Worm (Caenorhabditis elegans) whole organism, young adult: Measurements from ENCODE around the gene Y71H2B.8.
A peak's percentile ranks its signal among the peaks of the same experiment; 100 is the strongest.

Source experiments
- B0019.2 ChIP-seq: fragments of 200-800 bp; sonication (Bioruptor generic); conservative IDR thresholded peaks from 2 replicates; pipeline ENCODE4 v1.3.6; 2022; ENCODE audit warnings: missing genetic modification reagents, missing genetic modification characterization, missing compliant biosample characterization
- C06A6.2 ChIP-seq: fragments of 200-800 bp; sonication (Bioruptor generic); conservative IDR thresholded peaks from 2 replicates; pipeline ENCODE4 v1.3.6; 2022; ENCODE audit warnings: missing genetic modification characterization, missing compliant biosample characterization
- D2030.7 ChIP-seq: fragments of 200-800 bp; sonication (Bioruptor generic); IDR thresholded peaks from 2 replicates; pipeline ENCODE4 v1.3.6; 2022; ENCODE audit warnings: missing genetic modification reagents, missing genetic modification characterization, missing compliant biosample characterization
- F10E7.11 ChIP-seq: sonication (generic microtip); optimal IDR thresholded peaks from 2 replicates; lab custom pipeline; 2017; ENCODE audit warnings: mild to moderate bottlenecking, missing genetic modification characterization, moderate library complexity, missing compliant biosample characterization
- F22D6.2 ChIP-seq: sonication (generic microtip); optimal IDR thresholded peaks from 2 replicates; lab custom pipeline; 2016; ENCODE audit warnings: mild to moderate bottlenecking, missing genetic modification characterization, missing compliant biosample characterization
- F33H1.4 ChIP-seq: fragments of 200-800 bp; sonication (Bioruptor generic); IDR thresholded peaks from 2 replicates; pipeline ENCODE4 v1.3.6; 2022; ENCODE audit warnings: missing genetic modification reagents, missing genetic modification characterization, missing compliant biosample characterization
- F39B2.1 ChIP-seq: fragments of 200-800 bp; sonication (Bioruptor generic); IDR thresholded peaks from 2 replicates; pipeline ENCODE4 v1.3.6; 2022; ENCODE audit warnings: missing genetic modification reagents, missing genetic modification characterization, missing compliant biosample characterization
- F55B11.4 ChIP-seq: sonication (generic microtip); optimal IDR thresholded peaks from 2 replicates; lab custom pipeline; 2016; ENCODE audit warnings: missing compliant biosample characterization, missing genetic modification characterization, borderline replicate concordance; ENCODE audit not compliant: insufficient read depth
- F57A8.1 ChIP-seq: fragments of 200-800 bp; sonication (Bioruptor generic); optimal IDR thresholded peaks from 2 replicates; lab custom pipeline; 2018; ENCODE audit warnings: mild to moderate bottlenecking, missing genetic modification characterization, moderate library complexity, missing compliant biosample characterization
- Y67H2A.10 ChIP-seq: fragments of 200-800 bp; sonication (Bioruptor generic); conservative IDR thresholded peaks from 2 replicates; pipeline ENCODE4 v1.3.6; 2022; ENCODE audit warnings: missing genetic modification reagents, missing genetic modification characterization, missing compliant biosample characterization
- Y79H2A.3 ChIP-seq: fragments of 200-800 bp; sonication (Bioruptor generic); conservative IDR thresholded peaks from 2 replicates; pipeline ENCODE4 v1.3.6; 2022; ENCODE audit warnings: missing genetic modification reagents, missing genetic modification characterization, missing compliant biosample characterization
- aptf-2 ChIP-seq: fragments of 200-800 bp; sonication (Bioruptor generic); conservative IDR thresholded peaks from 2 replicates; pipeline ENCODE4 v1.3.6; 2022; ENCODE audit warnings: missing genetic modification reagents, missing genetic modification characterization, missing compliant biosample characterization
- aptf-3 ChIP-seq: fragments of 200-800 bp; sonication (Bioruptor generic); IDR thresholded peaks from 2 replicates; pipeline ENCODE4 v1.3.6; 2022; ENCODE audit warnings: missing genetic modification characterization, missing compliant biosample characterization
- atf-7 ChIP-seq: sonication (generic microtip); optimal IDR thresholded peaks from 2 replicates; lab custom pipeline; 2017; ENCODE audit warnings: mild to moderate bottlenecking, missing genetic modification characterization, missing compliant biosample characterization
- attf-5 ChIP-seq: fragments of 200-800 bp; sonication (Bioruptor generic); optimal IDR thresholded peaks from 2 replicates; lab custom pipeline; 2018; ENCODE audit warnings: mild to moderate bottlenecking, missing genetic modification characterization, missing compliant biosample characterization
- ccch-3 ChIP-seq: fragments of 200-800 bp; sonication (Bioruptor generic); optimal IDR thresholded peaks from 2 replicates; lab custom pipeline; 2018; ENCODE audit warnings: mild to moderate bottlenecking, missing genetic modification characterization, missing compliant biosample characterization
- cebp-2 ChIP-seq: fragments of 200-800 bp; sonication (Bioruptor generic); IDR thresholded peaks from 2 replicates; pipeline ENCODE4 v1.3.6; 2022; ENCODE audit warnings: missing genetic modification characterization, missing compliant biosample characterization
- ceh-91 ChIP-seq: fragments of 200-800 bp; sonication (Bioruptor generic); IDR thresholded peaks from 2 replicates; pipeline ENCODE4 v1.3.6; 2022; ENCODE audit warnings: missing genetic modification reagents, missing genetic modification characterization, missing compliant biosample characterization
- die-1 ChIP-seq: sonication (generic microtip); optimal IDR thresholded peaks from 2 replicates; lab custom pipeline; 2016; ENCODE audit warnings: missing genotype, mild to moderate bottlenecking, missing genetic modification characterization, missing compliant biosample characterization
- dpl-1 ChIP-seq: fragments of 150-350 bp; optimal IDR thresholded peaks from 2 replicates; lab custom pipeline; 2014; ENCODE audit warnings: missing biosample characterization, missing genetic modification reagents, missing genetic modification characterization
- efl-1 ChIP-seq: fragments of 150-350 bp; optimal IDR thresholded peaks from 2 replicates; lab custom pipeline; 2014; ENCODE audit warnings: missing biosample characterization, missing genetic modification reagents, missing genetic modification characterization
- egrh-3 ChIP-seq: fragments of 200-800 bp; sonication (Bioruptor generic); IDR thresholded peaks from 2 replicates; pipeline ENCODE4 v1.3.6; 2022; ENCODE audit warnings: missing genetic modification reagents, missing genetic modification characterization, missing compliant biosample characterization
- ets-4 ChIP-seq: fragments of 200-800 bp; sonication (Bioruptor generic); optimal IDR thresholded peaks from 2 replicates; lab custom pipeline; 2018; ENCODE audit warnings: mild to moderate bottlenecking, missing genetic modification characterization, missing compliant biosample characterization
- hsf-1 ChIP-seq: fragments of 200-800 bp; sonication (Bioruptor generic); IDR thresholded peaks from 2 replicates; pipeline ENCODE4 v1.3.6; 2022; ENCODE audit warnings: missing genetic modification reagents, missing genetic modification characterization, missing compliant biosample characterization
- let-607 ChIP-seq, 2 experiments: fragments of 200-800 bp in 1 of 2; sonication (Bioruptor generic) in 1 of 2; sonication (generic microtip) in 1 of 2; optimal IDR thresholded peaks; 2 replicates each; lab custom pipeline; 2016 to 2018; ENCODE audit warnings: mild to moderate bottlenecking in 2 of 2, missing compliant biosample characterization in 2 of 2, missing genetic modification characterization in 2 of 2, moderate library complexity in 2 of 2, missing genotype in 1 of 2
- lin-26 ChIP-seq: fragments of 200-800 bp; sonication (Bioruptor generic); IDR thresholded peaks from 2 replicates; pipeline ENCODE4 v1.3.6; 2022; ENCODE audit warnings: missing genetic modification reagents, missing genetic modification characterization, missing compliant biosample characterization
- lin-35 ChIP-seq, 3 experiments: fragments of 150-350 bp in 2 of 3; sonication (generic microtip) in 1 of 3; optimal IDR thresholded peaks; 2 replicates each; lab custom pipeline; 2014 to 2018; ENCODE audit warnings: missing biosample characterization in 3 of 3, missing genetic modification characterization in 3 of 3, missing genetic modification reagents in 3 of 3
- lsl-1 ChIP-seq: fragments of 200-800 bp; sonication (Bioruptor generic); optimal IDR thresholded peaks from 2 replicates; lab custom pipeline; 2018; ENCODE audit warnings: mild to moderate bottlenecking, missing genetic modification characterization, moderate library complexity, missing compliant biosample characterization
- madf-10 ChIP-seq: sonication (generic microtip); optimal IDR thresholded peaks from 2 replicates; lab custom pipeline; 2016; ENCODE audit warnings: mild to moderate bottlenecking, missing genetic modification characterization, missing compliant biosample characterization
- madf-3 ChIP-seq: fragments of 200-800 bp; sonication (Bioruptor generic); IDR thresholded peaks from 2 replicates; pipeline ENCODE4 v1.3.6; 2022; ENCODE audit warnings: missing genetic modification reagents, missing genetic modification characterization, missing compliant biosample characterization
- madf-6 ChIP-seq: fragments of 200-800 bp; sonication (Bioruptor generic); IDR thresholded peaks from 2 replicates; pipeline ENCODE4 v1.3.6; 2022; ENCODE audit warnings: missing genetic modification reagents, missing genetic modification characterization, missing compliant biosample characterization
- nfya-1 ChIP-seq: sonication (generic microtip); optimal IDR thresholded peaks from 2 replicates; lab custom pipeline; 2017; ENCODE audit warnings: antibody characterized with exemption, missing compliant biosample characterization, missing genetic modification characterization, borderline replicate concordance; ENCODE audit not compliant: insufficient read depth
- nhr-120 ChIP-seq: fragments of 200-800 bp; sonication (Bioruptor generic); IDR thresholded peaks from 2 replicates; pipeline ENCODE4 v1.3.6; 2022; ENCODE audit warnings: missing genetic modification characterization, missing compliant biosample characterization
- nhr-80 ChIP-seq: sonication (generic microtip); optimal IDR thresholded peaks from 2 replicates; lab custom pipeline; 2016; ENCODE audit warnings: missing genetic modification characterization, missing compliant biosample characterization
- nhr-90 ChIP-seq: sonication (generic microtip); optimal IDR thresholded peaks from 2 replicates; lab custom pipeline; 2016; ENCODE audit warnings: missing genotype, mild to moderate bottlenecking, missing genetic modification characterization, missing compliant biosample characterization
- rcor-1 ChIP-seq: fragments of 200-800 bp; sonication (Bioruptor generic); IDR thresholded peaks from 2 replicates; pipeline ENCODE4 v1.3.6; 2022; ENCODE audit warnings: missing genetic modification reagents, missing genetic modification characterization, missing compliant biosample characterization
- snpc-4 ChIP-seq, 5 experiments: fragments of 150-350 bp in 1 of 5; sonication (generic microtip) in 4 of 5; optimal IDR thresholded peaks; 2 replicates each; lab custom pipeline; 2014 to 2018; ENCODE audit warnings: missing genetic modification characterization in 5 of 5, missing biosample characterization in 3 of 5, antibody characterized with exemption in 2 of 5, mild to moderate bottlenecking in 2 of 5, missing compliant biosample characterization in 2 of 5, missing genotype in 2 of 5, moderate library complexity in 2 of 5, missing genetic modification reagents in 1 of 5
- somi-1 ChIP-seq: fragments of 200-800 bp; sonication (Bioruptor generic); optimal IDR thresholded peaks from 2 replicates; lab custom pipeline; 2018; ENCODE audit warnings: mild to moderate bottlenecking, missing genetic modification characterization, missing compliant biosample characterization
- tbp1 ChIP-seq: fragments of 200-800 bp; sonication (Bioruptor generic); optimal IDR thresholded peaks from 2 replicates; lab custom pipeline; 2018; ENCODE audit warnings: mild to moderate bottlenecking, missing genetic modification characterization, missing compliant biosample characterization
- xnd-1 ChIP-seq: sonication (generic microtip); optimal IDR thresholded peaks from 2 replicates; lab custom pipeline; 2016; ENCODE audit warnings: missing genotype, missing genetic modification reagents, missing genetic modification characterization, missing compliant biosample characterization
- ztf-18 ChIP-seq: sonication (generic microtip); optimal IDR thresholded peaks from 2 replicates; lab custom pipeline; 2016; ENCODE audit warnings: missing genotype, mild to moderate bottlenecking, missing genetic modification characterization, missing compliant biosample characterization
- ztf-3 ChIP-seq: fragments of 200-800 bp; sonication (Bioruptor generic); optimal IDR thresholded peaks from 2 replicates; lab custom pipeline; 2018; ENCODE audit warnings: mild to moderate bottlenecking, missing genetic modification characterization, missing compliant biosample characterization
- ztf-6 ChIP-seq: fragments of 200-800 bp; sonication (Bioruptor generic); IDR thresholded peaks from 2 replicates; pipeline ENCODE4 v1.3.6; 2022; ENCODE audit warnings: missing genetic modification reagents, missing genetic modification characterization, missing compliant biosample characterization

Y71H2B.8 gene

ce11 chrIII:2575635-2576164 lies 3.4 kb upstream of the Y71H2B.8 start, which contains the start of gene Y54F10AR.1 (continued):
- peak; percentile 71 for TF ChIP-seq F33H1.4
- TF ChIP-seq ztf-6: no peak
- TF ChIP-seq rcor-1 (GFP tag; lab: Robert Waterston, UW): no peak
- no peak for TF ChIP-seq xnd-1 (tag; lab: Kevin White, UChicago)
- peak; percentile 34; the same call in 1 of the 2 replicates for TF ChIP-seq ceh-91 (GFP tag; lab: Robert Waterston, UW)
- TF ChIP-seq, all 124 proteins: peak for 5

ce11 chrIII:2576360-2577259 lies 2.5 kb upstream of the Y71H2B.8 start:
- no peak for TF ChIP-seq aptf-3 (GFP tag; lab: Robert Waterston, UW)
- no peak for TF ChIP-seq hsf-1 (GFP tag; lab: Robert Waterston, UW)
- no peak for TF ChIP-seq egrh-3
- TF ChIP-seq nhr-80: peak; percentile 67
- peak; percentile 88 for TF ChIP-seq F33H1.4
- no peak for TF ChIP-seq ets-4 (GFP tag; lab: Kevin White, UChicago)
- TF ChIP-seq F10E7.11 (tag; lab: Kevin White, UChicago): no peak
- TF ChIP-seq B0019.2 (GFP tag; lab: Robert Waterston, UW): no peak
- TF ChIP-seq lin-35 (GFP tag; optimal IDR thresholded peaks at IDR 0.05; lab: Kevin White, UChicago): peak in 1 of 3 experiments; percentile 40
- TF ChIP-seq F55B11.4 (tag; lab: Kevin White, UChicago): no peak
- TF ChIP-seq madf-3 (GFP tag; lab: Robert Waterston, UW): no peak
- no peak for TF ChIP-seq C06A6.2
- TF ChIP-seq tbp1 (GFP tag; lab: Kevin White, UChicago): no peak
- no peak for TF ChIP-seq nhr-120 (GFP tag; lab: Robert Waterston, UW)
- TF ChIP-seq snpc-4 (GFP tag; optimal IDR thresholded peaks at IDR 0.05; lab: Kevin White, UChicago): no peak
- TF ChIP-seq snpc-4 (tag; optimal IDR thresholded peaks at IDR 0.05; lab: Kevin White, UChicago): peak in 1 of 4 experiments; percentile 11
- TF ChIP-seq F39B2.1 (GFP tag; lab: Robert Waterston, UW): no peak
- TF ChIP-seq cebp-2 (GFP tag; lab: Robert Waterston, UW): no peak
- no peak for TF ChIP-seq atf-7 (tag; lab: Kevin White, UChicago)
- no peak for TF ChIP-seq nhr-90 (tag; lab: Kevin White, UChicago)
- no peak for TF ChIP-seq nfya-1 (tag; lab: Kevin White, UChicago)
- no peak for TF ChIP-seq lin-26
- no peak for TF ChIP-seq ztf-3 (GFP tag; lab: Kevin White, UChicago)
- peak; percentile 79 for TF ChIP-seq madf-6 (GFP tag; lab: Robert Waterston, UW)
- no peak for TF ChIP-seq efl-1 (GFP tag; lab: Kevin White, UChicago)
- TF ChIP-seq attf-5: peak; percentile 90
- TF ChIP-seq lsl-1 (GFP tag; lab: Kevin White, UChicago): peak; percentile 95
- TF ChIP-seq F57A8.1 (GFP tag; lab: Kevin White, UChicago): no peak
- TF ChIP-seq somi-1: no peak
- 0 out of 2 replicates have a peak, but pooled peaks have one; percentile 27 for TF ChIP-seq ceh-91 (GFP tag; lab: Robert Waterston, UW)
- no peak for TF ChIP-seq Y79H2A.3 (GFP tag; lab: Robert Waterston, UW)
- peak; percentile 1 to 43 for TF ChIP-seq let-607 (tag; optimal IDR thresholded peaks at IDR 0.05; lab: Kevin White, UChicago)
- no peak for TF ChIP-seq die-1 (tag; lab: Kevin White, UChicago)
- peak; percentile 89 for TF ChIP-seq ztf-18 (tag; lab: Kevin White, UChicago)
- TF ChIP-seq Y67H2A.10 (GFP tag; lab: Robert Waterston, UW): no peak
- TF ChIP-seq madf-10: peak; percentile 13
- no peak for TF ChIP-seq F22D6.2 (tag; lab: Kevin White, UChicago)
- peak; percentile 29; the same call in 1 of the 2 replicates for TF ChIP-seq D2030.7
- no peak for TF ChIP-seq aptf-2 (GFP tag; lab: Robert Waterston, UW)
- TF ChIP-seq dpl-1 (GFP tag; lab: Kevin White, UChicago): peak; percentile 38
- TF ChIP-seq ccch-3 (GFP tag; lab: Kevin White, UChicago): no peak
